Fruit fly (Drosophila melanogaster) S2 (cell line): ENCODE measurements around the gene CG11601.

Source experiments
- CG8478 ChIP-seq: fragments of >200 bp; optimal IDR thresholded peaks from 2 replicates; lab custom pipeline; 2018
- CTCF ChIP-seq, 2 experiments: fragments of >200 bp; optimal IDR thresholded peaks; 2 replicates each; lab custom pipeline; 2018

- TF ChIP-seq CG8478: no peak
- TF ChIP-seq CTCF (optimal IDR thresholded peaks at IDR 0.05; lab: Kevin White, UChicago): no peak
Observed at dm6 chr2L:285596-286023, 2.5 kb upstream of the CG11601 start.
